Fruit fly (Drosophila melanogaster): ENCODE data around the gene indra.
A peak's percentile ranks its signal among the peaks of the same experiment; 100 is the strongest.

Gene indra

DNA sequence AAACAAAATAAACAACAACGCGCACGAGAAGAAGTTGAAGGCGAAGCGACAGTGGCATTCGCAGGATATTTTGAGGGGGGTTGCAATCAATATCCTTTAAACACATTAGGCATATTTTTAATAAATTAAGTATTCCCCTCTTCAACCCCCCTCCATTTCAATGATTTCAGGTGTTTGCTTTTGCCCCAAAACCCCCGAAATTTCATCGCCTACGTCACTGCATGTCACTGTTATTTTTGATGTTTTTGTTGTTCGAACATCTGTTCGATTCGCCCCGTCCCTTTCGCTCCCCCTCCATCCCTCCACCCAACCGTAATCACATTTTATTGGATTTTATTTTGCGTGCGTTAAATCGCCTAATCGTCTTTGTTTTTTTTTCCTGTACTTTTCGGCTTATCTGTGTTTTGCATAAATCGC, 26.0 kb upstream of the indra start (continued):
- TF ChIP-seq odd (GFP tag; optimal IDR thresholded peaks at IDR 0.05) (peak; percentile 24), mld (GFP tag; IDR thresholded peaks at IDR 0.05; ENCODE audit: partially characterized antibody) (no peak), ash1 (GFP tag; optimal IDR thresholded peaks at IDR 0.05) (no peak), prd (optimal IDR thresholded peaks at IDR 0.05) (no peak), prd (GFP tag; IDR thresholded peaks at IDR 0.05) (peak; percentile 98), HLH54F (GFP tag; optimal IDR thresholded peaks at IDR 0.05) (peak; percentile 69), CG30431 (GFP tag; optimal IDR thresholded peaks at IDR 0.05) (peak; percentile 78), pb (GFP tag; optimal IDR thresholded peaks at IDR 0.05) (peak; percentile 57), Dref (GFP tag; IDR thresholded peaks at IDR 0.05) (0 out of 2 replicates have a peak, but pooled peaks have one; percentile 27), Opbp (GFP tag; IDR thresholded peaks at IDR 0.05; ENCODE audit: partially characterized antibody) (no peak), da (GFP tag; optimal IDR thresholded peaks at IDR 0.05) (peak; percentile 66), CG2199 (GFP tag; IDR thresholded peaks at IDR 0.05) (peak; percentile 70; the same call in 2 of the 3 replicates), mirr (GFP tag; optimal IDR thresholded peaks at IDR 0.05) (peak; percentile 31), al (GFP tag; IDR thresholded peaks at IDR 0.05) (peak; percentile 77), CG10274 (GFP tag; optimal IDR thresholded peaks at IDR 0.05) (peak; percentile 42), abd-A (tag; optimal IDR thresholded peaks at IDR 0.05) (peak; percentile 85), wor (GFP tag; IDR thresholded peaks at IDR 0.05) (peak; percentile 49), gsb (GFP tag; IDR thresholded peaks at IDR 0.05) (peak; percentile 84), dm (GFP tag; optimal IDR thresholded peaks at IDR 0.05) (peak; percentile 49), bsh (GFP tag; optimal IDR thresholded peaks at IDR 0.05) (peak in 1 of 2 experiments; percentile 78), CG13624 (GFP tag; optimal IDR thresholded peaks at IDR 0.05) (peak; percentile 91), seq (GFP tag; IDR thresholded peaks at IDR 0.05) (peak; percentile 75), az2 (GFP tag; optimal IDR thresholded peaks at IDR 0.05) (peak; percentile 75), CG16863 (GFP tag; optimal IDR thresholded peaks at IDR 0.05) (peak; percentile 61), CG17328 (GFP tag; IDR thresholded peaks at IDR 0.05) (peak; percentile 90), CG17829 (tag; optimal IDR thresholded peaks at IDR 0.05) (peak; percentile 80), Ptx1 (GFP tag; IDR thresholded peaks at IDR 0.05) (peak; percentile 85), Atf3 (GFP tag; optimal IDR thresholded peaks at IDR 0.05) (peak; percentile 39), fd96Cb (tag; optimal IDR thresholded peaks at IDR 0.05) (peak; percentile 58), gcm (GFP tag; optimal IDR thresholded peaks at IDR 0.05) (peak; percentile 20), CG11723 (GFP tag; optimal IDR thresholded peaks at IDR 0.05) (peak; percentile 33), Sox100B (GFP tag; optimal IDR thresholded peaks at IDR 0.05) (peak; percentile 38), CG14965 (GFP tag; optimal IDR thresholded peaks at IDR 0.05; ENCODE audit: borderline replicate concordance) (peak; percentile 38), CG10543 (GFP tag; optimal IDR thresholded peaks at IDR 0.05) (no peak), bbx (GFP tag; IDR thresholded peaks at IDR 0.05; ENCODE audit: partially characterized antibody) (no peak), gcm2 (GFP tag; optimal IDR thresholded peaks at IDR 0.05) (no peak)

DNA sequence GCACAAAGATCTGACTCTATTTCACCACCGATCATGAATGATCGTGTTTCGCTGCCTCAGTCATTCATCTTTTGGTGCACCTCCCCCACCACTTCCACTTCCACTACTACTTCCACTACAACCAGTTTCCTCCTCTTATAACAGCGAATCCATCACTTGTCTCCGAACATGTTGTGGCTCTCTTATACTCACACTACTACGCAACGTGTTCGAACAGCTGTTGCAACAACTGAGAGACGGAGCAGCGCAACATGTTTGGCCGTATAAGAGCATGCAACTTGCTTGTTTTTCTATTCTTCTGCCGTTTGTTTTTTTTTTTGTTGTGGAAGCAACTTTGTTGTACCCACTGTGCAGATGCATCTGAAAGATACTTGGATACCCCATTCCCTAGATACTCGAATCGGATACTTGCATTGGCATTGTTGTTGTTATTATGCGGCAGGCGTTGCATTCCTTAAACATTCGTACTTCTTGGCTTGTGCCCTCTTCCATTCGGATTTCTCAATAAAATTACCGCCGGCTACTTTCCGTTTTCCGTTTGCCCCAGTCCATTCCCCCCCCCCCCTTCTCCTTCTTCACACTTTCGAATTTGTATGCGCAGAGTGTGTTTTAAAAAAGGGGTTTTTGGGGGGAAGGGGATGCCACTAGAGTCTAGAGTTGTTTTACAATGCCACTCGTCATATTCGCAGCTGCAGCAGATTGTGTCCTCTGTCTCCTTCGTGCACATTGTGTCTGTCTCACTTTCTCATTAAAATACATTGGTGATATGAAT, 24.9 kb upstream of the indra start:
- TF ChIP-seq CG11085 (GFP tag; IDR thresholded peaks at IDR 0.05) (no peak), CG4360 (GFP tag; IDR thresholded peaks at IDR 0.05) (peak; percentile 78), CG2678 (tag; optimal IDR thresholded peaks at IDR 0.05) (no peak), gem (tag; optimal IDR thresholded peaks at IDR 0.05) (no peak), p53 (GFP tag; optimal IDR thresholded peaks at IDR 0.05) (peak; percentile 99), CG8765 (GFP tag; IDR thresholded peaks at IDR 0.05) (no peak), CG4424 (GFP tag; optimal IDR thresholded peaks at IDR 0.05) (no peak), CG5180 (GFP tag; optimal IDR thresholded peaks at IDR 0.05) (peak; percentile 99), CTCF (GFP tag; optimal IDR thresholded peaks at IDR 0.05) (no peak), chinmo (GFP tag; IDR thresholded peaks at IDR 0.05; ENCODE audit: partially characterized antibody) (peak; percentile 76; the same call in 1 of the 4 replicates), Max (GFP tag; optimal IDR thresholded peaks at IDR 0.05) (no peak), CG3407 (GFP tag; optimal IDR thresholded peaks at IDR 0.05) (no peak), CG8478 (optimal IDR thresholded peaks at IDR 0.05) (no peak), Jarid2 (GFP tag; optimal IDR thresholded peaks at IDR 0.05) (peak; percentile 26), CG14965 (GFP tag; optimal IDR thresholded peaks at IDR 0.05; ENCODE audit: borderline replicate concordance) (no peak), Spps (tag; optimal IDR thresholded peaks at IDR 0.05) (no peak), Nf-YB (GFP tag; optimal IDR thresholded peaks at IDR 0.05) (no peak)

Data from whole organism, embryonic.